Worm (Caenorhabditis elegans): ENCODE results near the gene F48E3.9.

DNA sequence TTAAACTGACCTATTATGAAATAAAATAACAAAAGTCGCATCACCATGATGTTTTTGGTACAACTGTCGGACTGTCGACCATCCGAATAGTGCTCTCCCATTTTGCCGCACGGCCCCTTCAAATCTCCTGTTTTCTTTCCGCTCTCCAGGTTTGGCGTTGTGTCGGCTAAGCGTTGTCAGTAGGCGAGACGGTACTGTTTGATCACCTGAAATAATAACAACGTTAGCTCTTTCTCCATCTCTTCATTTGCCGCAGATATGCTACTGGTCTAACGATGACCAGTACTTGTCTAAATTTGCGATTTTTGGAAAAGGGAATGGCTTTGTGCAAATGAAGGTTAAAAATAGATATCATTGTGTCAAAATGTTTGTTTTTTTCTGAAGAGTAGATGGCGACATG lies 38.7 kb downstream of the F48E3.9 start, which contains the start of gene chts-1:
- TF ChIP-seq aly-2 (tag; optimal IDR thresholded peaks at IDR 0.05) = no peak
- TF ChIP-seq mep-1 (tag; optimal IDR thresholded peaks at IDR 0.05) = no peak
- no peak for TF ChIP-seq T20F7.1 (GFP tag; optimal IDR thresholded peaks at IDR 0.05)
- no peak for TF ChIP-seq lin-29 (GFP tag; IDR thresholded peaks at IDR 0.05)
- no peak for TF ChIP-seq Y48G9A.11 (GFP tag; IDR thresholded peaks at IDR 0.05)
- TF ChIP-seq lin-39 (tag; optimal IDR thresholded peaks at IDR 0.05) = no peak
- no peak for TF ChIP-seq spr-3 (GFP tag; optimal IDR thresholded peaks at IDR 0.05)
- no peak for TF ChIP-seq dve-1 (tag; optimal IDR thresholded peaks at IDR 0.05; ENCODE audit: insufficient read depth)
- no peak for TF ChIP-seq lin-13 (GFP tag; optimal IDR thresholded peaks at IDR 0.05)
- TF ChIP-seq nhr-76 (tag; optimal IDR thresholded peaks at IDR 0.05) = no peak

All from whole organism, L4 larva.